Worm (Caenorhabditis elegans): ENCODE measurements around the gene F45D3.3.

DNA sequence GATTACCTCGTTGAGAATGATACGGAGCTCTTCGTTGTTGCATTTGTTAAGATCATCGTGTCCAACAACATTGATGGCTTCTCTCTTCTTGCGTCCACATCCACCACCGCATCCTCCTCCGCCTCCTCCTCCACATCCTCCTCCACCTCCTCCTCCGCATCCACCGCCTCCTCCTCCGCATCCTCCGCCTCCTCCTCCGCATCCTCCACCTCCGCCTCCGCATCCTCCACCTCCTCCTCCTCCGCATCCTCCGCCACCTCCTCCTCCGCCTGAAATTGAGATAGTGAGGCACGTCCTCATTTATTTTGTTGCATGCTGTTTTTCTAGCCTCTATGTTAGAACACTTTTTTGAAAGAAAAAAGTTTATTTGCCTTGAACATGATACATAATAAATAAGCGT, 25.7 kb upstream of the F45D3.3 start:
- TF ChIP-seq dpl-1 (GFP tag; optimal IDR thresholded peaks at IDR 0.05), result no peak
- TF ChIP-seq unc-62 (GFP tag; optimal IDR thresholded peaks at IDR 0.05 in 1 of 2), result no peak
- no peak for TF ChIP-seq unc-62 (tag; optimal IDR thresholded peaks at IDR 0.05)
- TF ChIP-seq spr-3 (GFP tag; optimal IDR thresholded peaks at IDR 0.05), result no peak
- peak; percentile 58; the same call in 1 of the 2 replicates for TF ChIP-seq pha-4 (GFP tag; IDR thresholded peaks at IDR 0.05)
- no peak for TF ChIP-seq pha-4 (tag; optimal IDR thresholded peaks at IDR 0.05)
- no peak for TF ChIP-seq ZK546.5 (tag; optimal IDR thresholded peaks at IDR 0.05)
- no peak for TF ChIP-seq daf-12 (tag; optimal IDR thresholded peaks at IDR 0.05)
- no peak for TF ChIP-seq lin-29 (GFP tag; IDR thresholded peaks at IDR 0.05)
- no peak for TF ChIP-seq nhr-28 (tag; optimal IDR thresholded peaks at IDR 0.05)
- TF ChIP-seq egl-27 (tag; optimal IDR thresholded peaks at IDR 0.05), result no peak
- TF ChIP-seq zag-1 (tag; optimal IDR thresholded peaks at IDR 0.05), result no peak

Data from whole organism, L4 larva.